Worm (Caenorhabditis elegans) whole organism, L4 larva: Measurements from ENCODE around the gene C17C3.11.
A peak's percentile ranks its signal among the peaks of the same experiment; 100 is the strongest.

Experiments
- D1046.2 ChIP-seq: fragments of 200-800 bp; sonication (Bioruptor generic); IDR thresholded peaks from 2 replicates; pipeline ENCODE4 v1.3.6; 2022; ENCODE audit warnings: missing genetic modification characterization, missing compliant biosample characterization
- F49E8.2 ChIP-seq: sonication (generic microtip); optimal IDR thresholded peaks from 2 replicates; lab custom pipeline; 2016; ENCODE audit warnings: missing compliant biosample characterization, mild to moderate bottlenecking, missing genetic modification characterization, borderline replicate concordance
- Y48G9A.11 ChIP-seq: fragments of 200-800 bp; sonication (Bioruptor generic); IDR thresholded peaks from 2 replicates; pipeline ENCODE4 v1.3.6; 2022; ENCODE audit warnings: missing genetic modification reagents, missing genetic modification characterization, missing compliant biosample characterization
- Y5F2A.4 ChIP-seq: fragments of 200-800 bp; sonication (Bioruptor generic); optimal IDR thresholded peaks from 2 replicates; lab custom pipeline; 2018; ENCODE audit warnings: mild to moderate bottlenecking, missing genetic modification characterization, missing compliant biosample characterization
- ZK337.2 ChIP-seq: fragments of 200-800 bp; sonication (Bioruptor generic); IDR thresholded peaks from 2 replicates; pipeline ENCODE4 v1.3.6; 2022; ENCODE audit warnings: missing genetic modification reagents, missing genetic modification characterization, missing compliant biosample characterization
- ZK546.5 ChIP-seq, 2 experiments: sonication (generic microtip); optimal IDR thresholded peaks; 2 replicates each; lab custom pipeline; 2017; ENCODE audit warnings: missing biosample characterization in 2 of 2, missing genetic modification characterization in 2 of 2
- aha-1 ChIP-seq: fragments of 150-350 bp; peaks from one replicate; lab custom pipeline; 2014; ENCODE audit warnings: missing biosample characterization, missing genetic modification characterization
- daf-12 ChIP-seq: fragments of 150-350 bp; optimal IDR thresholded peaks from 2 replicates; lab custom pipeline; 2014; ENCODE audit warnings: missing biosample characterization, missing genetic modification reagents, missing genetic modification characterization
- daf-16 ChIP-seq, 3 experiments: sonication (generic microtip); optimal IDR thresholded peaks; 2 replicates each; lab custom pipeline; 2016 to 2017; ENCODE audit warnings: missing genetic modification characterization in 3 of 3, missing genetic modification reagents in 3 of 3, mild to moderate bottlenecking in 2 of 3, missing compliant biosample characterization in 2 of 3, missing biosample characterization in 1 of 3, moderate library complexity in 1 of 3
- dmd-6 ChIP-seq: fragments of 200-800 bp; sonication (Bioruptor generic); IDR thresholded peaks from 2 replicates; pipeline ENCODE4 v1.3.6; 2022; ENCODE audit warnings: missing genetic modification reagents, missing genetic modification characterization, missing compliant biosample characterization
- dmd-9 ChIP-seq: fragments of 200-800 bp; sonication (Bioruptor generic); IDR thresholded peaks from 2 replicates; pipeline ENCODE4 v1.3.6; 2022; ENCODE audit warnings: missing genetic modification reagents, missing genetic modification characterization, missing compliant biosample characterization
- duxl-1 ChIP-seq: sonication (generic microtip); optimal IDR thresholded peaks from 2 replicates; lab custom pipeline; 2016; ENCODE audit warnings: mild to moderate bottlenecking, missing genetic modification characterization, moderate library complexity, missing compliant biosample characterization; ENCODE audit not compliant: poor library complexity
- dve-1 ChIP-seq: sonication (generic microtip); optimal IDR thresholded peaks from 2 replicates; lab custom pipeline; 2017; ENCODE audit warnings: antibody characterized with exemption, mild to moderate bottlenecking, missing genetic modification characterization, missing compliant biosample characterization; ENCODE audit not compliant: insufficient read depth
- egl-43 ChIP-seq: fragments of 200-800 bp; sonication (Bioruptor generic); IDR thresholded peaks from 2 replicates; pipeline ENCODE4 v1.3.6; 2022; ENCODE audit warnings: missing genetic modification reagents, missing genetic modification characterization, missing compliant biosample characterization
- hif-1 ChIP-seq, 2 experiments: sonication (generic microtip); optimal IDR thresholded peaks; 2 replicates each; lab custom pipeline; 2016 to 2017; ENCODE audit warnings: missing compliant biosample characterization in 2 of 2, missing genetic modification characterization in 2 of 2, missing genetic modification reagents in 2 of 2, missing genotype in 2 of 2, mild to moderate bottlenecking in 1 of 2
- hlh-11 ChIP-seq: fragments of 200-800 bp; sonication (Bioruptor generic); optimal IDR thresholded peaks from 2 replicates; lab custom pipeline; 2018; ENCODE audit warnings: mild to moderate bottlenecking, missing genetic modification characterization, missing compliant biosample characterization
- lsy-2 ChIP-seq, 2 experiments: fragments of 150-350 bp in 1 of 2; sonication (generic microtip) in 1 of 2; optimal IDR thresholded peaks; 2 replicates each; lab custom pipeline; 2014 to 2017; ENCODE audit warnings: missing biosample characterization in 2 of 2, missing genetic modification characterization in 2 of 2
- madf-9 ChIP-seq: fragments of 200-800 bp; sonication (Bioruptor generic); conservative IDR thresholded peaks from 2 replicates; pipeline ENCODE4 v1.3.6; 2022; ENCODE audit warnings: missing genetic modification reagents, missing genetic modification characterization, missing compliant biosample characterization
- mes-2 ChIP-seq: sonication (generic microtip); optimal IDR thresholded peaks from 2 replicates; lab custom pipeline; 2016; ENCODE audit warnings: missing genotype, mild to moderate bottlenecking, missing genetic modification characterization, missing compliant biosample characterization; ENCODE audit not compliant: poor library complexity, severe bottlenecking
- mxl-2 ChIP-seq: fragments of 200-800 bp; sonication (Bioruptor generic); conservative IDR thresholded peaks from 2 replicates; pipeline ENCODE4 v1.3.6; 2022; ENCODE audit warnings: missing genetic modification reagents, missing genetic modification characterization, missing compliant biosample characterization
- mxl-3 ChIP-seq: fragments of 200-800 bp; sonication (Bioruptor generic); optimal IDR thresholded peaks from 2 replicates; lab custom pipeline; 2018; ENCODE audit warnings: mild to moderate bottlenecking, missing genetic modification characterization, missing compliant biosample characterization
- nhr-102 ChIP-seq: sonication (generic microtip); optimal IDR thresholded peaks from 2 replicates; lab custom pipeline; 2016; ENCODE audit warnings: mild to moderate bottlenecking, missing genetic modification characterization, moderate library complexity, missing compliant biosample characterization
- nhr-28 ChIP-seq: fragments of 150-350 bp; optimal IDR thresholded peaks from 2 replicates; lab custom pipeline; 2014; ENCODE audit warnings: missing biosample characterization, missing genetic modification characterization
- nhr-6 ChIP-seq: fragments of 150-350 bp; optimal IDR thresholded peaks from 2 replicates; lab custom pipeline; 2014; ENCODE audit warnings: missing biosample characterization, missing genetic modification characterization
- nhr-77 ChIP-seq: fragments of 150-350 bp; optimal IDR thresholded peaks from 2 replicates; lab custom pipeline; 2014; ENCODE audit warnings: missing biosample characterization, missing genetic modification characterization
- pqm-1 ChIP-seq: sonication (generic microtip); optimal IDR thresholded peaks from 2 replicates; lab custom pipeline; 2017; ENCODE audit warnings: missing biosample characterization, missing genetic modification characterization
- rbr-2 ChIP-seq: sonication (generic microtip); optimal IDR thresholded peaks from 2 replicates; lab custom pipeline; 2016; ENCODE audit warnings: missing genotype, missing genetic modification characterization, missing compliant biosample characterization
- snpc-4 ChIP-seq: fragments of 150-350 bp; optimal IDR thresholded peaks from 2 replicates; lab custom pipeline; 2014; ENCODE audit warnings: missing biosample characterization, missing genetic modification characterization
- tra-1 ChIP-seq: fragments of 200-800 bp; sonication (Bioruptor generic); IDR thresholded peaks from 2 replicates; pipeline ENCODE4 v1.3.6; 2022; ENCODE audit warnings: missing genetic modification reagents, missing genetic modification characterization, missing compliant biosample characterization
- unc-130 ChIP-seq: sonication (generic microtip); optimal IDR thresholded peaks from 2 replicates; lab custom pipeline; 2016; ENCODE audit warnings: missing genetic modification reagents, missing genetic modification characterization, missing compliant biosample characterization
- unc-62 ChIP-seq, 3 experiments: fragments of 150-350 bp in 1 of 3; sonication (generic microtip); optimal IDR thresholded peaks in 2 of 3; peaks in 1 of 3; 1 replicate in 1 of 3; 2 replicates in 2 of 3; lab custom pipeline; 2014 to 2017; ENCODE audit warnings: missing biosample characterization in 3 of 3, missing genetic modification characterization in 3 of 3, missing genetic modification reagents in 3 of 3, missing genotype in 1 of 3

The C17C3.11 gene

ce11 chrII:5500986-5501657 is 36.5 kb upstream of the C17C3.11 start, which contains the start of gene F12A10.8 (continued):
- TF ChIP-seq egl-43 (GFP tag; lab: Robert Waterston, UW) (no peak), Y48G9A.11 (no peak)

- no peak for TF ChIP-seq lsy-2 (tag; optimal IDR thresholded peaks at IDR 0.05; lab: Kevin White, UChicago)
- TF ChIP-seq nhr-28 (tag; lab: Kevin White, UChicago): no peak
- peak; percentile 3 for TF ChIP-seq pqm-1
- no peak for TF ChIP-seq daf-16 (GFP tag; optimal IDR thresholded peaks at IDR 0.05; lab: Kevin White, UChicago)
- TF ChIP-seq daf-16 (tag; optimal IDR thresholded peaks at IDR 0.05; lab: Kevin White, UChicago): peak; percentile 78
These were observed 33.9 kb upstream of the C17C3.11 start, which contains the start of gene cyp-44A1 for ce11 chrII:5503760-5504159. cyp-44A1 (plus strand) TSS chrII:5504044.

- TF ChIP-seq snpc-4: no peak
- no peak for TF ChIP-seq D1046.2 (GFP tag; lab: Robert Waterston, UW)
- TF ChIP-seq mes-2 (tag; lab: Kevin White, UChicago): peak; percentile 42
- TF ChIP-seq egl-43 (GFP tag; lab: Robert Waterston, UW): no peak
These were observed 31.8 kb upstream of the C17C3.11 start, which contains the start of gene npp-24 for ce11 chrII:5505820-5506287. npp-24 (plus strand) TSS chrII:5505870.

ce11 chrII:5511417-5512353 is 25.9 kb upstream of the C17C3.11 start:
- no peak for TF ChIP-seq Y5F2A.4 (GFP tag; lab: Kevin White, UChicago)
- peak in 1 of 2 experiments; percentile 53 for TF ChIP-seq unc-62 (GFP tag; optimal IDR thresholded peaks at IDR 0.05 in 1 of 2; lab: Kevin White, UChicago)
- no peak for TF ChIP-seq unc-62 (tag; optimal IDR thresholded peaks at IDR 0.05; lab: Kevin White, UChicago)
- 0 out of 2 replicates have a peak, but pooled peaks have one; percentile 49 for TF ChIP-seq ZK337.2 (GFP tag; lab: Robert Waterston, UW)
- TF ChIP-seq duxl-1 (tag; lab: Kevin White, UChicago): peak; percentile 17
- peak; percentile 2 for TF ChIP-seq rbr-2 (tag; lab: Kevin White, UChicago)
- 0 out of 2 replicates have a peak, but pooled peaks have one; percentile 14 for TF ChIP-seq dmd-6 (GFP tag; lab: Robert Waterston, UW)
- TF ChIP-seq daf-12 (tag; lab: Kevin White, UChicago): no peak
- peak; percentile 72 for TF ChIP-seq unc-130
- TF ChIP-seq ZK546.5 (tag; optimal IDR thresholded peaks at IDR 0.05; lab: Kevin White, UChicago): no peak
- TF ChIP-seq aha-1 (tag; lab: Kevin White, UChicago): peak; percentile 46
- TF ChIP-seq lsy-2 (tag; optimal IDR thresholded peaks at IDR 0.05; lab: Kevin White, UChicago): peak in 1 of 2 experiments; percentile 13
- peak; percentile 43 for TF ChIP-seq F49E8.2 (tag; lab: Kevin White, UChicago)
- TF ChIP-seq nhr-102: no peak
- peak in 1 of 2 experiments; percentile 28 for TF ChIP-seq hif-1 (tag; optimal IDR thresholded peaks at IDR 0.05; lab: Kevin White, UChicago)
- peak; percentile 80 for TF ChIP-seq mes-2 (tag; lab: Kevin White, UChicago)
- peak; percentile 55; the same call in 1 of the 2 replicates for TF ChIP-seq Y48G9A.11
- TF ChIP-seq madf-9 (GFP tag; lab: Robert Waterston, UW): 0 out of 2 replicates have a peak, but pooled peaks have one; percentile 41
- TF ChIP-seq, all 104 proteins: peak for 13

- TF ChIP-seq dmd-6 (GFP tag; lab: Robert Waterston, UW): peak; percentile 94
- TF ChIP-seq tra-1 (GFP tag; lab: Robert Waterston, UW): peak; percentile 82; the same call in 1 of the 2 replicates
- peak; percentile 77 for TF ChIP-seq dve-1
- TF ChIP-seq daf-16 (GFP tag; optimal IDR thresholded peaks at IDR 0.05; lab: Kevin White, UChicago): no peak
- TF ChIP-seq daf-16 (tag; optimal IDR thresholded peaks at IDR 0.05; lab: Kevin White, UChicago): peak; percentile 44
- no peak for TF ChIP-seq mxl-2 (GFP tag; lab: Robert Waterston, UW)
- TF ChIP-seq nhr-77 (tag; lab: Kevin White, UChicago): peak; percentile 76
- peak; percentile 76 for TF ChIP-seq nhr-28 (tag; lab: Kevin White, UChicago)
- peak; percentile 86 for TF ChIP-seq pqm-1
- peak; percentile 13 for TF ChIP-seq mxl-3
- TF ChIP-seq nhr-6: no peak
- TF ChIP-seq dmd-9: no peak
- TF ChIP-seq hlh-11 (tag; lab: Kevin White, UChicago): peak; percentile 65
- TF ChIP-seq, all 104 proteins: peak for 9
These were observed 25.0 kb upstream of the C17C3.11 start for ce11 chrII:5512473-5513097.
